Worm (Caenorhabditis elegans): ENCODE data around the gene D1005.6.

ce11 chrX:1451240-1451639 is 13.4 kb downstream of the D1005.6 start:
- TF ChIP-seq B0310.2 (tag; optimal IDR thresholded peaks at IDR 0.05) = no peak
- TF ChIP-seq ama-1 (optimal IDR thresholded peaks at IDR 0.05) = no peak
- no peak for TF ChIP-seq hmbx-1 (tag; optimal IDR thresholded peaks at IDR 0.05)
- no peak for TF ChIP-seq flt-1 (GFP tag; IDR thresholded peaks at IDR 0.05)
- no peak for TF ChIP-seq tbx-37 (GFP tag; conservative IDR thresholded peaks at IDR 0.05)
- no peak for TF ChIP-seq pes-1 (GFP tag; IDR thresholded peaks at IDR 0.05)
- no peak for TF ChIP-seq ceh-13 (GFP tag; optimal IDR thresholded peaks at IDR 0.05)
- TF ChIP-seq F13C5.2 (tag; optimal IDR thresholded peaks at IDR 0.05) = no peak
- no peak for TF ChIP-seq tbx-11 (GFP tag; IDR thresholded peaks at IDR 0.05)
- TF ChIP-seq tra-4 (tag; optimal IDR thresholded peaks at IDR 0.05) = no peak

All from whole organism, early embryonic.